Worm (Caenorhabditis elegans): ENCODE data around the gene T24H7.2.

The T24H7.2 gene

ce11 chrII:6223755-6224154, 23.4 kb upstream of the T24H7.2 start:
- TF ChIP-seq sdc-2 (tag; optimal IDR thresholded peaks at IDR 0.05) (no peak), unc-42 (tag; optimal IDR thresholded peaks at IDR 0.05) (no peak), ceh-18 (tag; optimal IDR thresholded peaks at IDR 0.05) (no peak), pax-1 (tag; optimal IDR thresholded peaks at IDR 0.05) (no peak), odd-2 (tag; optimal IDR thresholded peaks at IDR 0.05) (no peak), sox-4 (tag; optimal IDR thresholded peaks at IDR 0.05) (no peak), elt-2 (tag; optimal IDR thresholded peaks at IDR 0.05) (no peak), hlh-30 (tag; optimal IDR thresholded peaks at IDR 0.05; ENCODE audit: insufficient read depth) (no peak), pha-2 (tag; optimal IDR thresholded peaks at IDR 0.05) (no peak), dve-1 (tag; optimal IDR thresholded peaks at IDR 0.05) (no peak), K09A11.1 (tag; optimal IDR thresholded peaks at IDR 0.05; ENCODE audit: insufficient read depth) (no peak), npax-4 (tag; optimal IDR thresholded peaks at IDR 0.05) (no peak), elt-4 (tag; optimal IDR thresholded peaks at IDR 0.05) (no peak), hlh-13 (GFP tag; optimal IDR thresholded peaks at IDR 0.05) (no peak)

- TF ChIP-seq che-1 (tag; optimal IDR thresholded peaks at IDR 0.05) (no peak), rnt-1 (tag; optimal IDR thresholded peaks at IDR 0.05) (no peak), ceh-45 (GFP tag; IDR thresholded peaks at IDR 0.05) (no peak), hlh-30 (tag; optimal IDR thresholded peaks at IDR 0.05; ENCODE audit: insufficient read depth) (no peak), ceh-48 (tag; optimal IDR thresholded peaks at IDR 0.05) (no peak), K09A11.1 (tag; optimal IDR thresholded peaks at IDR 0.05; ENCODE audit: insufficient read depth) (no peak), nhr-232 (tag; optimal IDR thresholded peaks at IDR 0.05) (no peak), lim-6 (tag; optimal IDR thresholded peaks at IDR 0.05) (no peak), fkh-6 (tag; optimal IDR thresholded peaks at IDR 0.05) (no peak), C08G9.2 (tag; optimal IDR thresholded peaks at IDR 0.05) (no peak), tbx-2 (tag; optimal IDR thresholded peaks at IDR 0.05) (no peak), nfya-1 (tag; optimal IDR thresholded peaks at IDR 0.05) (no peak), ceh-19 (GFP tag; optimal IDR thresholded peaks at IDR 0.05) (no peak), ets-4 (tag; optimal IDR thresholded peaks at IDR 0.05) (no peak), ztf-16 (tag; optimal IDR thresholded peaks at IDR 0.05) (no peak), unc-3 (GFP tag; conservative IDR thresholded peaks at IDR 0.05) (no peak), unc-3 (tag; optimal IDR thresholded peaks at IDR 0.05) (no peak), ceh-2 (tag; optimal IDR thresholded peaks at IDR 0.05) (no peak), ref-2 (tag; optimal IDR thresholded peaks at IDR 0.05) (no peak), ceh-31 (tag; optimal IDR thresholded peaks at IDR 0.05) (no peak), ceh-14 (tag; optimal IDR thresholded peaks at IDR 0.05) (no peak)
Observed at ce11 chrII:6226995-6227394, 20.1 kb upstream of the T24H7.2 start, which contains the start of gene srsy-2. Gene srsy-2, minus strand, starts transcription at chrII:6227095.

- TF ChIP-seq dve-1 (tag; optimal IDR thresholded peaks at IDR 0.05) (no peak), unc-3 (GFP tag; conservative IDR thresholded peaks at IDR 0.05) (no peak), unc-3 (tag; optimal IDR thresholded peaks at IDR 0.05) (no peak), ceh-31 (tag; optimal IDR thresholded peaks at IDR 0.05) (no peak), ets-4 (tag; optimal IDR thresholded peaks at IDR 0.05) (no peak), hlh-15 (tag; optimal IDR thresholded peaks at IDR 0.05) (no peak), che-1 (tag; optimal IDR thresholded peaks at IDR 0.05) (no peak), ref-2 (tag; optimal IDR thresholded peaks at IDR 0.05) (no peak), unc-42 (tag; optimal IDR thresholded peaks at IDR 0.05) (peak; percentile 61)
Observed at ce11 chrII:6230116-6230515, 17.0 kb upstream of the T24H7.2 start.

ce11 chrII:6235432-6236092, 11.5 kb upstream of the T24H7.2 start, which contains the start of gene T24H7.9:
Gene T24H7.9, minus strand, starts transcription at chrII:6235505.
- TF ChIP-seq pha-2 (tag; optimal IDR thresholded peaks at IDR 0.05) (no peak), hlh-8 (tag; optimal IDR thresholded peaks at IDR 0.05) (no peak), ahr-1 (tag; optimal IDR thresholded peaks at IDR 0.05) (no peak), fax-1 (tag; optimal IDR thresholded peaks at IDR 0.05) (no peak), madf-2 (tag; optimal IDR thresholded peaks at IDR 0.05) (no peak), ceh-2 (tag; optimal IDR thresholded peaks at IDR 0.05) (no peak), ceh-18 (tag; optimal IDR thresholded peaks at IDR 0.05) (no peak)
